Worm (Caenorhabditis elegans) whole organism, young adult: ENCODE results near the gene hlh-10.

Experiments
- B0019.2 ChIP-seq: fragments of 200-800 bp; sonication (Bioruptor generic); conservative IDR thresholded peaks from 2 replicates; pipeline ENCODE4 v1.3.6; 2022; ENCODE audit warnings: missing genetic modification reagents, missing genetic modification characterization, missing compliant biosample characterization
- B0261.1 ChIP-seq: sonication (generic microtip); optimal IDR thresholded peaks from 2 replicates; lab custom pipeline; 2016; ENCODE audit warnings: mild to moderate bottlenecking, missing genetic modification characterization, moderate library complexity, missing compliant biosample characterization
- F22D6.2 ChIP-seq: sonication (generic microtip); optimal IDR thresholded peaks from 2 replicates; lab custom pipeline; 2016; ENCODE audit warnings: mild to moderate bottlenecking, missing genetic modification characterization, missing compliant biosample characterization
- F23B12.7 ChIP-seq: sonication (generic microtip); optimal IDR thresholded peaks from 2 replicates; lab custom pipeline; 2017; ENCODE audit warnings: missing genetic modification characterization, mild to moderate bottlenecking, missing compliant biosample characterization, antibody characterized with exemption, moderate library complexity; ENCODE audit not compliant: insufficient read depth
- F49E8.2 ChIP-seq: sonication (generic microtip); optimal IDR thresholded peaks from 3 replicates; lab custom pipeline; 2017; ENCODE audit warnings: missing genetic modification characterization, mild to moderate bottlenecking, missing compliant biosample characterization, antibody characterized with exemption, moderate library complexity; ENCODE audit not compliant: insufficient read depth
- F57A8.1 ChIP-seq: fragments of 200-800 bp; sonication (Bioruptor generic); optimal IDR thresholded peaks from 2 replicates; lab custom pipeline; 2018; ENCODE audit warnings: mild to moderate bottlenecking, missing genetic modification characterization, moderate library complexity, missing compliant biosample characterization
- K12H6.12 ChIP-seq: fragments of 200-800 bp; sonication (Bioruptor generic); optimal IDR thresholded peaks from 2 replicates; lab custom pipeline; 2018; ENCODE audit warnings: mild to moderate bottlenecking, missing genetic modification characterization, missing compliant biosample characterization
- T26A5.8 ChIP-seq: sonication (generic microtip); optimal IDR thresholded peaks from 2 replicates; lab custom pipeline; 2016; ENCODE audit warnings: missing genetic modification characterization, missing compliant biosample characterization
- Y53F4B.3 ChIP-seq: fragments of 200-800 bp; sonication (Bioruptor generic); IDR thresholded peaks from 2 replicates; pipeline ENCODE4 v1.3.6; 2022; ENCODE audit warnings: missing genetic modification reagents, missing genetic modification characterization, missing compliant biosample characterization
- Y56A3A.18 ChIP-seq: fragments of 200-800 bp; sonication (Bioruptor generic); IDR thresholded peaks from 2 replicates; pipeline ENCODE4 v1.3.6; 2022; ENCODE audit warnings: missing genetic modification reagents, missing genetic modification characterization, missing compliant biosample characterization
- ama-1 ChIP-seq, 3 experiments: fragments of 150-350 bp in 1 of 3; sonication (generic microtip) in 2 of 3; optimal IDR thresholded peaks; 2 replicates each; lab custom pipeline; 2014 to 2018; ENCODE audit warnings: missing biosample characterization in 2 of 3, missing genetic modification characterization in 2 of 3, missing genetic modification reagents in 2 of 3
- attf-6 ChIP-seq: fragments of 200-800 bp; sonication (Bioruptor generic); IDR thresholded peaks from 2 replicates; pipeline ENCODE4 v1.3.6; 2022; ENCODE audit warnings: missing genetic modification reagents, missing genetic modification characterization, missing compliant biosample characterization
- cebp-1 ChIP-seq, 2 experiments: fragments of 200-800 bp in 1 of 2; sonication (Bioruptor generic) in 1 of 2; sonication (generic microtip) in 1 of 2; IDR thresholded peaks in 1 of 2; optimal IDR thresholded peaks in 1 of 2; 2 replicates each; pipeline versions ENCODE4 v1.3.6 to Lab custom; 2017 to 2022; ENCODE audit warnings: missing compliant biosample characterization in 2 of 2, missing genetic modification characterization in 2 of 2, mild to moderate bottlenecking in 1 of 2, missing genetic modification reagents in 1 of 2, moderate library complexity in 1 of 2
- ceh-40 ChIP-seq: fragments of 200-800 bp; sonication (Bioruptor generic); IDR thresholded peaks from 2 replicates; pipeline ENCODE4 v1.3.6; 2022; ENCODE audit warnings: missing genetic modification characterization, missing compliant biosample characterization
- ceh-79 ChIP-seq: sonication (generic microtip); optimal IDR thresholded peaks from 2 replicates; lab custom pipeline; 2017; ENCODE audit warnings: mild to moderate bottlenecking, missing genetic modification characterization, missing compliant biosample characterization
- dpff-1 ChIP-seq: sonication (generic microtip); optimal IDR thresholded peaks from 2 replicates; lab custom pipeline; 2017; ENCODE audit warnings: mild to moderate bottlenecking, missing genetic modification characterization, missing compliant biosample characterization
- him-1 ChIP-seq: sonication (generic microtip); optimal IDR thresholded peaks from 2 replicates; lab custom pipeline; 2016; ENCODE audit warnings: missing genotype, missing genetic modification reagents, missing genetic modification characterization, missing compliant biosample characterization
- hlh-12 ChIP-seq: sonication (generic microtip); optimal IDR thresholded peaks from 2 replicates; lab custom pipeline; 2016; ENCODE audit warnings: missing genetic modification characterization, missing compliant biosample characterization
- hsf-1 ChIP-seq: fragments of 200-800 bp; sonication (Bioruptor generic); IDR thresholded peaks from 2 replicates; pipeline ENCODE4 v1.3.6; 2022; ENCODE audit warnings: missing genetic modification reagents, missing genetic modification characterization, missing compliant biosample characterization
- lin-26 ChIP-seq: fragments of 200-800 bp; sonication (Bioruptor generic); IDR thresholded peaks from 2 replicates; pipeline ENCODE4 v1.3.6; 2022; ENCODE audit warnings: missing genetic modification reagents, missing genetic modification characterization, missing compliant biosample characterization
- lsl-1 ChIP-seq: fragments of 200-800 bp; sonication (Bioruptor generic); optimal IDR thresholded peaks from 2 replicates; lab custom pipeline; 2018; ENCODE audit warnings: mild to moderate bottlenecking, missing genetic modification characterization, moderate library complexity, missing compliant biosample characterization
- madf-3 ChIP-seq: fragments of 200-800 bp; sonication (Bioruptor generic); IDR thresholded peaks from 2 replicates; pipeline ENCODE4 v1.3.6; 2022; ENCODE audit warnings: missing genetic modification reagents, missing genetic modification characterization, missing compliant biosample characterization
- madf-6 ChIP-seq: fragments of 200-800 bp; sonication (Bioruptor generic); IDR thresholded peaks from 2 replicates; pipeline ENCODE4 v1.3.6; 2022; ENCODE audit warnings: missing genetic modification reagents, missing genetic modification characterization, missing compliant biosample characterization
- madf-8 ChIP-seq: fragments of 200-800 bp; sonication (Bioruptor generic); conservative IDR thresholded peaks from 2 replicates; pipeline ENCODE4 v1.3.6; 2022; ENCODE audit warnings: missing genetic modification reagents, missing genetic modification characterization, missing compliant biosample characterization
- mxl-1 ChIP-seq: sonication (generic microtip); optimal IDR thresholded peaks from 2 replicates; lab custom pipeline; 2016; ENCODE audit warnings: missing genetic modification characterization, missing compliant biosample characterization
- nfya-1 ChIP-seq: sonication (generic microtip); optimal IDR thresholded peaks from 2 replicates; lab custom pipeline; 2017; ENCODE audit warnings: antibody characterized with exemption, missing compliant biosample characterization, missing genetic modification characterization, borderline replicate concordance; ENCODE audit not compliant: insufficient read depth
- nfyb-1 ChIP-seq: fragments of 200-800 bp; sonication (Bioruptor generic); IDR thresholded peaks from 2 replicates; pipeline ENCODE4 v1.3.6; 2022; ENCODE audit warnings: missing genetic modification reagents, missing genetic modification characterization, missing compliant biosample characterization
- nhr-179 ChIP-seq: sonication (generic microtip); optimal IDR thresholded peaks from 2 replicates; lab custom pipeline; 2016; ENCODE audit warnings: mild to moderate bottlenecking, missing genetic modification characterization, missing compliant biosample characterization
- snpc-1.1 ChIP-seq: sonication (generic microtip); optimal IDR thresholded peaks from 2 replicates; lab custom pipeline; 2017; ENCODE audit warnings: missing genetic modification characterization, mild to moderate bottlenecking, missing compliant biosample characterization, antibody characterized with exemption, moderate library complexity, missing genotype, missing genetic modification reagents; ENCODE audit not compliant: insufficient read depth
- snpc-4 ChIP-seq, 5 experiments: fragments of 150-350 bp in 1 of 5; sonication (generic microtip) in 4 of 5; optimal IDR thresholded peaks; 2 replicates each; lab custom pipeline; 2014 to 2018; ENCODE audit warnings: missing genetic modification characterization in 5 of 5, missing biosample characterization in 3 of 5, antibody characterized with exemption in 2 of 5, mild to moderate bottlenecking in 2 of 5, missing compliant biosample characterization in 2 of 5, missing genotype in 2 of 5, moderate library complexity in 2 of 5, missing genetic modification reagents in 1 of 5
- unc-130 ChIP-seq: sonication (generic microtip); optimal IDR thresholded peaks from 2 replicates; lab custom pipeline; 2016; ENCODE audit warnings: missing genetic modification reagents, missing genetic modification characterization, missing compliant biosample characterization
- xnd-1 ChIP-seq: sonication (generic microtip); optimal IDR thresholded peaks from 2 replicates; lab custom pipeline; 2016; ENCODE audit warnings: missing genotype, missing genetic modification reagents, missing genetic modification characterization, missing compliant biosample characterization
- zim-3 ChIP-seq: sonication (generic microtip); optimal IDR thresholded peaks from 2 replicates; lab custom pipeline; 2017; ENCODE audit warnings: mild to moderate bottlenecking, missing genetic modification characterization, moderate library complexity, missing compliant biosample characterization
- ztf-28 ChIP-seq: fragments of 200-800 bp; sonication (Bioruptor generic); IDR thresholded peaks from 2 replicates; pipeline ENCODE4 v1.3.6; 2022; ENCODE audit warnings: missing genetic modification reagents, missing genetic modification characterization, missing compliant biosample characterization
- ztf-3 ChIP-seq: fragments of 200-800 bp; sonication (Bioruptor generic); optimal IDR thresholded peaks from 2 replicates; lab custom pipeline; 2018; ENCODE audit warnings: mild to moderate bottlenecking, missing genetic modification characterization, missing compliant biosample characterization

The hlh-10 gene

DNA sequence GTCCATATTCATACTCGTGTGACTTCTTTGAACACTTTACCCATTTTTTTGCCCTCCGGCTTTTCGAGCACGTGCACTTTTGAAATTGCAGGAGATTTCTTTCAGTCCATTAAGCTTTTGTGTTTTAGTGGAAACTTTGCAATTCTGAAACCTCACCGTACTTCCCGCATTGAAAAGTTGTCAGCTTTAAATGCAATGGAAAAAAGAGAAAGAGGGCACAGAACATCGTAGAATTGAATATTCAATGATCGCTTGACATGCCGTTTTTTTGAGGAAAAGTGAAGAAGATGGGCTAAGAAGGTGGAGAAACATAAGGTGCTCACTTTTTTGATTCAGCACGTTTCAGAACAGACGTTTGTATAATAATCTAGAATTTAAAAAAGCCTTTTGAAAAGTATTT lies 32.4 kb upstream of the hlh-10 start:
- no peak for TF ChIP-seq snpc-4 (GFP tag; optimal IDR thresholded peaks at IDR 0.05; lab: Kevin White, UChicago)
- TF ChIP-seq snpc-4 (tag; optimal IDR thresholded peaks at IDR 0.05; lab: Kevin White, UChicago), result no peak
- no peak for TF ChIP-seq T26A5.8 (tag; lab: Kevin White, UChicago)
- no peak for TF ChIP-seq lin-26 (GFP tag; lab: Robert Waterston, UW)
- no peak for TF ChIP-seq dpff-1 (tag; lab: Kevin White, UChicago)
- no peak for TF ChIP-seq B0019.2
- no peak for TF ChIP-seq ceh-79 (tag; lab: Kevin White, UChicago)
- no peak for TF ChIP-seq ztf-3 (GFP tag; lab: Kevin White, UChicago)
- no peak for TF ChIP-seq hlh-12 (tag; lab: Kevin White, UChicago)

DNA sequence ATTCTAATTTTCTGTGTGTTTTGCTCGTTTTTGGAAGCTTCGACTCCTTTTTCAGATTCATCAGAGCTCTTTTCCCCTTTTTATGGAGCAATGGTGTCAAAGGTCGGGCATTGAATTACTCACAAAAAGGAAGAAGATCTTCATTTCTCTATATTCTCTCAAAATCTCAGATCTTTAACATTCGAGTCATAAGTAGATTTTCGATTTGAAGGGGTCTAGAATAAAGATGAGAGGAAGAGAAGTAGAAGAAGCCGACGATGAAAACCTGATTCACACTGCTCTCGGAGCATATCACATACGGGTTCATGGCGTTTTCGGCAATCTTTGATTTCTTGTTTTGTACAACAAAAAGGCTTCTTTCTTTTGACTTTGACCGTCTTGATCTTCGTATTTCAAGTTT lies 30.4 kb upstream of the hlh-10 start:
- TF ChIP-seq Y56A3A.18 (GFP tag; lab: Robert Waterston, UW), result no peak
- TF ChIP-seq K12H6.12 (tag; lab: Kevin White, UChicago), result no peak
- TF ChIP-seq ceh-40 (GFP tag; lab: Robert Waterston, UW), result no peak
- TF ChIP-seq madf-8, result no peak
- no peak for TF ChIP-seq cebp-1 (GFP tag; IDR thresholded peaks at IDR 0.05; lab: Robert Waterston, UW)
- no peak for TF ChIP-seq cebp-1 (tag; optimal IDR thresholded peaks at IDR 0.05; lab: Kevin White, UChicago)
- 0 out of 2 replicates have a peak, but pooled peaks have one; percentile 3 for TF ChIP-seq madf-3 (GFP tag; lab: Robert Waterston, UW)

DNA sequence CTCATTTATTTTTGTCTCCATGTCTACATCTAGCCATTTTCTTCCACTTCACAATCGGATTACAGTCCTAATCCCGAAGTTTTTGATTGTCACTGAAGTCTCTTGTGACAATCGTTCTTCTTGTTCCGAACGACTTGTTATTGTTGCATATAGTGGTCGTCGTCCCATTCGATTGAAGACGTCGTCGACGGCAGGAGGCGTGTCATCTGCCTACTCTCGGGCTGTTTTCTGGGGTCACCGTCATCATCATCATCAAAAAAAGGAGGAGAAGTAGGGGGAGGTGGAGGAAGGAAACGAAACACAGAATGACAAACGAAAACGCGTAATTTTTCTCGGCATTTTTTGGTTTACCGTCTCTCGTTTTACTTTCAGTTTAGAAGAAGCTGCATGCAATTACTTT lies 23.1 kb upstream of the hlh-10 start, which contains the start of gene F44A2.3:
Gene F44A2.3 (plus strand): TSS at position 301 of the 400 bp plus-strand sequence.
- TF ChIP-seq him-1 (tag; lab: Kevin White, UChicago), result no peak
- no peak for TF ChIP-seq xnd-1
- no peak for TF ChIP-seq ceh-79 (tag; lab: Kevin White, UChicago)
- TF ChIP-seq attf-6 (GFP tag; lab: Robert Waterston, UW), result no peak
- no peak for TF ChIP-seq nfyb-1
- no peak for TF ChIP-seq F57A8.1 (GFP tag; lab: Kevin White, UChicago)
- no peak for TF ChIP-seq snpc-4 (GFP tag; optimal IDR thresholded peaks at IDR 0.05; lab: Kevin White, UChicago)
- TF ChIP-seq snpc-4 (tag; optimal IDR thresholded peaks at IDR 0.05; lab: Kevin White, UChicago), result no peak
- no peak for TF ChIP-seq Y56A3A.18 (GFP tag; lab: Robert Waterston, UW)
- TF ChIP-seq F49E8.2, result no peak
- no peak for TF ChIP-seq lsl-1 (GFP tag; lab: Kevin White, UChicago)
- TF ChIP-seq nhr-179 (tag; lab: Kevin White, UChicago), result no peak
- TF ChIP-seq, all 124 proteins: peak for 0

DNA sequence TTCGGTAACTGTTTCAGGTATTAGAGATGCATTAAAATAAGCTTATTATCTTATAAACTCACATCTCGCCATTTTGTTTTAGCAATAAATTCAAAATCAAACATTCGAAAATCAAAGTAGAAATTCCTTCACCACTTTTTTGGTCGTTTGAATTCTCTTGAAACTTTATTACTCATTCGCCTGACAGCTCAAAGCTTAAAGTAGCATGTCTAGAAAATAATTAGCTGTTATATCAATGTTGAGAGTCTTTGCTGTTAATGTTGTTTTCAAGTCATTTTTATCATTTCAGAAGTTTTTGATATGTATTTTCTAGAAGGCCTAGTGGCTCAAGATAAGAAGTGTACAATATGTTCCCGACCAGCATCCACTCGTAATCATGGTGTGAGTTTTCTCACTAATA lies 21.0 kb upstream of the hlh-10 start, which contains the start of gene nhr-39:
Gene nhr-39 (plus strand): TSS at position 301 of the 400 bp plus-strand sequence.
- TF ChIP-seq F22D6.2 (tag; lab: Kevin White, UChicago) (no peak), Y53F4B.3 (GFP tag; lab: Robert Waterston, UW) (no peak), zim-3 (tag; lab: Kevin White, UChicago) (no peak), snpc-1.1 (tag; lab: Kevin White, UChicago) (no peak), nfya-1 (tag; lab: Kevin White, UChicago) (no peak), ztf-28 (GFP tag; lab: Robert Waterston, UW) (no peak), lin-26 (GFP tag; lab: Robert Waterston, UW) (no peak), F23B12.7 (tag; lab: Kevin White, UChicago) (no peak)

DNA sequence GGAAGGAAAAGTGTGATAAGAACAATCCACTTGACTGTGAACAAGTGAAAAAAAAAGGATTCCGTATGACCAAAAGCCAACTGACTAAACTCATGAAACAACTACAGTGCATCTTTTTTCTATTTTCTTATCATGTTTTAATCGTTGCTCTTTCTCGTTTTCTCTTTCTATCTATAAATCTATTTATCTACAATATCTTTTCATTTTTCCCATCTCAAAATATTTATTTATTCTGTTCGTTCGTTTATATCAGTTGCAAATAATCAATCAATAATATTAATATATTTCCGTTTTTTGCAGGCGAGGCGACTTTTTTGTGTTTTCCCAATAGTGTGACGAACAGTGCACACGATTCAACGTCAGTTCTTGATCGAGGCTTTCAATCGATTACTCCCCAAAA lies 15.3 kb upstream of the hlh-10 start, which contains the start of gene F44A2.5:
Gene F44A2.5 (plus strand): TSS at position 301 of the 400 bp plus-strand sequence.
- TF ChIP-seq hsf-1 (GFP tag; lab: Robert Waterston, UW) (no peak), mxl-1 (tag; lab: Kevin White, UChicago) (no peak), unc-130 (GFP tag; lab: Kevin White, UChicago) (no peak), ama-1 (optimal IDR thresholded peaks at IDR 0.05; lab: Kevin White, UChicago) (no peak), ama-1 (GFP tag; optimal IDR thresholded peaks at IDR 0.05; lab: Kevin White, UChicago) (no peak), nhr-179 (tag; lab: Kevin White, UChicago) (no peak), madf-6 (no peak), B0261.1 (no peak), Y56A3A.18 (GFP tag; lab: Robert Waterston, UW) (no peak)
- TF ChIP-seq, all 124 proteins: peak for 0
